Worm (Caenorhabditis elegans): ENCODE measurements around the gene F49C12.9.

The F49C12.9 gene

DNA sequence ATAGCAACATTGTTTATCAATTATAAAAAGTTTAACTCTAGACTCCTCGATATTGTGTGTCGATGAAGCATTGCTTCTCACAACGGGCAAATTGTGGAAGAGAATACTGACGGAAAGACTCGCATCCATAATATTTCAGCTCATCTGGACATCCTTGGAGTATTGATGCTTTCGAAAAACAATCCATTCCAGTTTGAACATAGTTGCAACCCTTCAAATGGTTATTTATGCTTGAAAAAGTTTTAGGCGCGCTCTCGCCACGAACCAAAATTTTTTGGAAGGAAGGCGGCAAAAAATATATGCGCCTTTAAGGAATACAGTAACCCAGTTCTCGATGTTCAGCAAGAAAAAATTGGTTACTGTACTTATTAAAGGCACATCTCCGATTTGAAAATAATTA, 6.5 kb upstream of the F49C12.9 start (continued):
- 0 out of 2 replicates have a peak, but pooled peaks have one; percentile 9 for TF ChIP-seq madf-3 (GFP tag; IDR thresholded peaks at IDR 0.05)
- no peak for TF ChIP-seq fkh-3 (tag; optimal IDR thresholded peaks at IDR 0.05)
- no peak for TF ChIP-seq hmg-20 (GFP tag; IDR thresholded peaks at IDR 0.05)
- no peak for TF ChIP-seq egl-18 (GFP tag; IDR thresholded peaks at IDR 0.05)
- TF ChIP-seq tbp1 (GFP tag; optimal IDR thresholded peaks at IDR 0.05) = no peak
- no peak for TF ChIP-seq mcd-1 (GFP tag; IDR thresholded peaks at IDR 0.05)
- TF ChIP-seq ceh-79 (tag; optimal IDR thresholded peaks at IDR 0.05) = peak; percentile 69
- no peak for TF ChIP-seq F22D6.2 (tag; optimal IDR thresholded peaks at IDR 0.05)
- no peak for TF ChIP-seq F55B11.4 (tag; optimal IDR thresholded peaks at IDR 0.05; ENCODE audit: borderline replicate concordance, insufficient read depth)
- TF ChIP-seq nhr-80 (tag; optimal IDR thresholded peaks at IDR 0.05) = no peak
- 0 out of 2 replicates have a peak, but pooled peaks have one; percentile 6 for TF ChIP-seq Y53G8AR.9 (GFP tag; conservative IDR thresholded peaks at IDR 0.05)
- TF ChIP-seq hlh-26 (GFP tag; conservative IDR thresholded peaks at IDR 0.05) = no peak
- TF ChIP-seq athp-1 (tag; optimal IDR thresholded peaks at IDR 0.05) = no peak
- TF ChIP-seq Y95B8A.8 (GFP tag; IDR thresholded peaks at IDR 0.05) = no peak
- TF ChIP-seq ZK185.1 (tag; optimal IDR thresholded peaks at IDR 0.05; ENCODE audit: poor library complexity, severe bottlenecking) = no peak
- TF ChIP-seq egl-44 (GFP tag; IDR thresholded peaks at IDR 0.05) = no peak
- no peak for TF ChIP-seq ztf-18 (tag; optimal IDR thresholded peaks at IDR 0.05)
- no peak for TF ChIP-seq madf-6 (GFP tag; IDR thresholded peaks at IDR 0.05)
- no peak for TF ChIP-seq rpc-1 (optimal IDR thresholded peaks at IDR 0.05)
- no peak for TF ChIP-seq rpc-1 (tag; optimal IDR thresholded peaks at IDR 0.05)
- TF ChIP-seq C17E4.6 (GFP tag; IDR thresholded peaks at IDR 0.05) = peak; percentile 32; the same call in 1 of the 2 replicates
- TF ChIP-seq K11D2.4 (GFP tag; IDR thresholded peaks at IDR 0.05) = no peak
- TF ChIP-seq B0019.2 (GFP tag; conservative IDR thresholded peaks at IDR 0.05) = no peak
- TF ChIP-seq K12H6.12 (tag; optimal IDR thresholded peaks at IDR 0.05) = no peak
- TF ChIP-seq F23B12.7 (tag; optimal IDR thresholded peaks at IDR 0.05; ENCODE audit: insufficient read depth) = no peak
- TF ChIP-seq bed-2 (GFP tag; IDR thresholded peaks at IDR 0.05) = no peak
- no peak for TF ChIP-seq T07F8.4 (tag; optimal IDR thresholded peaks at IDR 0.05)
- no peak for TF ChIP-seq nhr-90 (tag; optimal IDR thresholded peaks at IDR 0.05)
- peak; percentile 66 for TF ChIP-seq ama-1 (optimal IDR thresholded peaks at IDR 0.05)
- no peak for TF ChIP-seq ama-1 (GFP tag; optimal IDR thresholded peaks at IDR 0.05)
- TF ChIP-seq sptf-2 (GFP tag; optimal IDR thresholded peaks at IDR 0.05) = no peak
- peak in 1 of 2 experiments; percentile 21 for TF ChIP-seq let-607 (tag; optimal IDR thresholded peaks at IDR 0.05)
- TF ChIP-seq unc-130 (GFP tag; optimal IDR thresholded peaks at IDR 0.05) = no peak
- no peak for TF ChIP-seq lsy-27 (tag; optimal IDR thresholded peaks at IDR 0.05; ENCODE audit: borderline replicate concordance, insufficient read depth)
- no peak for TF ChIP-seq T26A5.8 (tag; optimal IDR thresholded peaks at IDR 0.05)
- TF ChIP-seq Y56A3A.18 (GFP tag; IDR thresholded peaks at IDR 0.05) = no peak
- no peak for TF ChIP-seq pha-4 (tag; optimal IDR thresholded peaks at IDR 0.05)
- no peak for TF ChIP-seq aptf-2 (GFP tag; conservative IDR thresholded peaks at IDR 0.05)
- no peak for TF ChIP-seq tlf-1 (GFP tag; optimal IDR thresholded peaks at IDR 0.05)
- TF ChIP-seq ztf-22 (GFP tag; optimal IDR thresholded peaks at IDR 0.05) = no peak
- TF ChIP-seq B0035.1 (tag; optimal IDR thresholded peaks at IDR 0.05) = peak; percentile 20
- no peak for TF ChIP-seq unc-62 (GFP tag; optimal IDR thresholded peaks at IDR 0.05)
- TF ChIP-seq ceh-100 (GFP tag; IDR thresholded peaks at IDR 0.05) = no peak
- no peak for TF ChIP-seq F33H1.4 (GFP tag; IDR thresholded peaks at IDR 0.05)
- no peak for TF ChIP-seq mes-4 (tag; optimal IDR thresholded peaks at IDR 0.05)
- no peak for TF ChIP-seq mel-28 (tag; optimal IDR thresholded peaks at IDR 0.05; ENCODE audit: borderline replicate concordance)
- no peak for TF ChIP-seq cebp-1 (GFP tag; IDR thresholded peaks at IDR 0.05)
- no peak for TF ChIP-seq cebp-1 (tag; optimal IDR thresholded peaks at IDR 0.05)
- TF ChIP-seq efl-1 (GFP tag; optimal IDR thresholded peaks at IDR 0.05) = peak; percentile 18
- TF ChIP-seq let-526 (GFP tag; IDR thresholded peaks at IDR 0.05) = no peak
